Worm (Caenorhabditis elegans): ENCODE measurements around the gene acd-3.

DNA sequence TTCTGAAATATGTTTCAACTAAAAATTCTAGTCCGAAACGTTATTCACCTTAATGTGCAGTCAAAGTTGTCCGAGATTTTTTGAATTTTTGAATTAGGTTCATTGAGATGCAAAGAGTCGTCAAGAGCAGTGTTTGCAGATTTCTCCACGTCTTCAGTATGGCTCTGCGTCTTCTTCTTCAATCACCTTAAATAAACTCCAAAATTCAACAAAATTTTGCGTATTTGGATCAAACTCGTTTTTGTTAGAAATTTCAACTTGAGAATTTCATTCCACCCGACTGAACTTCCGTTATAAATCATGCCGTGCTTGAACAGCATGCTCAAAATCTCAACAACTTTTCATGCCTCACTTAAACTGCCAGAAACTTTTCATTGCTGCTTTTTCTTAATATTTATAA is 37.0 kb upstream of the acd-3 start, which contains the start of gene T04C10.3:
- TF ChIP-seq zip-2 (tag; optimal IDR thresholded peaks at IDR 0.05) (no peak), ztf-11 (tag; optimal IDR thresholded peaks at IDR 0.05) (no peak), nhr-111 (GFP tag; optimal IDR thresholded peaks at IDR 0.05) (no peak), dmd-9 (GFP tag; IDR thresholded peaks at IDR 0.05) (no peak), aly-2 (tag; optimal IDR thresholded peaks at IDR 0.05) (no peak), F49E8.2 (tag; optimal IDR thresholded peaks at IDR 0.05; ENCODE audit: borderline replicate concordance) (no peak), pqm-1 (tag; optimal IDR thresholded peaks at IDR 0.05) (no peak)

Measured in whole organism, L4 larva.